Worm (Caenorhabditis elegans): ENCODE data around the gene D1014.13.

D1014.13 gene

DNA sequence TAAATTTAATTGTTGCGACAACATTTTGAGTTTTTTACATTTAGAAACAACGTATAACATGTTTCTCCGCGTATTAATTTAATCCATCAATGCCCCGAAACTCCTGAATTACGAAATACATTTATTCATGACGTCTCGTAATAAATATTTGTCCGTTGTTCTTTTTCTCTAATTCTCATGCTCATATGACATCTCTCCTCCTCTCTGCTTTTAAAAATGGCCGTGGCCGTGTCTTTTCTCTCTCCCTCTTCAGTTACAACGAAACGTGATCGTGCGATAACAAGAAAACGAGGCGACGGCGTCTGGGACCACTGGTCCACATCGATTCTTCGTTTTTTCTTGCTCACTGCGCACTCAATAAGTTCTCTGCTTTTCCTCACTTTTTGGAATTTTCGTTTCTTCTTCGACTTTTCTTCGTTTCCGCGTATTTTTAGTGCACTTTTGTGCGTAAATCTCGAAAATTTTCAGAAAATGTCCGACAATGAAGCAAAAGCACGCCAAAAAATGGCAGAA is 15.2 kb upstream of the D1014.13 start, which contains the start of gene snap-1:
snap-1 (plus strand) TSS at position 463 of the 513 bp plus-strand sequence.
- TF ChIP-seq ama-1 (optimal IDR thresholded peaks at IDR 0.05) = peak; percentile 23
- no peak for TF ChIP-seq aly-2 (tag; optimal IDR thresholded peaks at IDR 0.05)
- peak; percentile 11 for TF ChIP-seq pqm-1 (tag; optimal IDR thresholded peaks at IDR 0.05)
- no peak for TF ChIP-seq fos-1 (tag; optimal IDR thresholded peaks at IDR 0.05)
- TF ChIP-seq snpc-4 (tag; optimal IDR thresholded peaks at IDR 0.05) = peak; percentile 65
- TF ChIP-seq pha-4 (tag; optimal IDR thresholded peaks at IDR 0.05) = peak; percentile 60
- peak; percentile 35 for TF ChIP-seq lin-39 (tag; optimal IDR thresholded peaks at IDR 0.05)
- TF ChIP-seq hmg-11 (tag; optimal IDR thresholded peaks at IDR 0.05) = no peak
- peak; percentile 72 for TF ChIP-seq lin-15B (tag; optimal IDR thresholded peaks at IDR 0.05)
- no peak for TF ChIP-seq ztf-4 (tag; optimal IDR thresholded peaks at IDR 0.05)
- TF ChIP-seq R02D3.7 (tag; optimal IDR thresholded peaks at IDR 0.05) = no peak
- TF ChIP-seq elt-2 (tag; optimal IDR thresholded peaks at IDR 0.05) = peak; percentile 5
- peak; percentile 5 for TF ChIP-seq elt-1 (tag; optimal IDR thresholded peaks at IDR 0.05)
- no peak for TF ChIP-seq unc-62 (GFP tag; optimal IDR thresholded peaks at IDR 0.05)
- no peak for TF ChIP-seq ceh-82 (tag; optimal IDR thresholded peaks at IDR 0.05)
- TF ChIP-seq egl-5 (tag; optimal IDR thresholded peaks at IDR 0.05) = no peak
- TF ChIP-seq nfya-1 (tag; optimal IDR thresholded peaks at IDR 0.05; ENCODE audit: insufficient read depth) = peak; percentile 74

DNA sequence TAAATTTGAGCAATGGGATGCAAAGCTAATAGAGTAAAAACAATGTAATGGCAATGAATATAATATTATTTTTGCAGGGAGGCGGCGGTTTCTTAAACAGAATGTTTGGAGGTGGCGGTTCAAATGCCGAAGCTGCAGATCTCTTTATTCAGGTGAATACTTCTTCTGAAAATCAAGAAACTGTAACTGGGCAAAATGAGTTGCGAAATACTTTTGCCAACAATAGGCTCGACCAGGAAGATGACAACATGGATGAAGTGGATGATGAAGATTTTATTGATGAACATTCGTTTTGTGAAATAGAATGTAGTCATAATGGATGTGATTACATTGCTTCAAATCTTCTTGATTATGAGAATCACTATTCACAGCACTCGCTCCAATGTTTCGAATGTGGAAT is 14.6 kb upstream of the D1014.13 start:
- TF ChIP-seq hmg-11 (tag; optimal IDR thresholded peaks at IDR 0.05) = no peak
- TF ChIP-seq ztf-4 (tag; optimal IDR thresholded peaks at IDR 0.05) = no peak
- TF ChIP-seq nhr-76 (tag; optimal IDR thresholded peaks at IDR 0.05) = no peak
- TF ChIP-seq R02D3.7 (tag; optimal IDR thresholded peaks at IDR 0.05) = no peak
- TF ChIP-seq nhr-43 (tag; optimal IDR thresholded peaks at IDR 0.05; ENCODE audit: poor library complexity, severe bottlenecking) = no peak
- TF ChIP-seq unc-39 (tag; optimal IDR thresholded peaks at IDR 0.05) = no peak
- no peak for TF ChIP-seq eor-1 (tag; optimal IDR thresholded peaks at IDR 0.05)
- TF ChIP-seq lsy-12 (tag; optimal IDR thresholded peaks at IDR 0.05) = no peak
- TF ChIP-seq nhr-12 (tag; optimal IDR thresholded peaks at IDR 0.05) = no peak
- no peak for TF ChIP-seq ztf-11 (tag; optimal IDR thresholded peaks at IDR 0.05)
- no peak for TF ChIP-seq daf-12 (tag; optimal IDR thresholded peaks at IDR 0.05)
- no peak for TF ChIP-seq nhr-237 (tag; optimal IDR thresholded peaks at IDR 0.05)
- TF ChIP-seq fkh-10 (GFP tag; optimal IDR thresholded peaks at IDR 0.05) = no peak
- no peak for TF ChIP-seq nhr-67 (tag; optimal IDR thresholded peaks at IDR 0.05)
- no peak for TF ChIP-seq nhr-25 (tag; optimal IDR thresholded peaks at IDR 0.05)
- TF ChIP-seq tbx-2 (tag; optimal IDR thresholded peaks at IDR 0.05) = no peak
- TF ChIP-seq elt-3 (tag; optimal IDR thresholded peaks at IDR 0.05) = no peak
- TF ChIP-seq mml-1 (tag; optimal IDR thresholded peaks at IDR 0.05) = no peak
- no peak for TF ChIP-seq lin-39 (tag; optimal IDR thresholded peaks at IDR 0.05)

DNA sequence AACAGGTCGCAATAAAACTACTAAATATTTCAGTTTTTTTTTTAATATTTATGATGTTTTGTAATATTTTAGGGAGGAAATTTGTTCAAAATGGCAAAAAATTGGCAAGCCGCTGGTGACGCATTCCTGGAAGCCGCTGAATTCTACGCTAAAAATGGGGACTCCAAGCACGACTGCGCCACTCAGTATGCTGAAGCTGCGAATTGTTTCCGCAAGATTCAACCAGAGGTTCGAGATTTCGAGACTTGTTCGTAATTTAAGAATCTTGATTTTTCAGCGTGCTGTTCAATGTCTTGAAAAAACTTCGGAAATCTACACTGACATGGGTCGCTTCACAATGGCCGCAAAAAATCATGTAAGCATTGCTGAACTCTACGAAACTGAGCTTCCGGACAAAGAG is 13.8 kb upstream of the D1014.13 start:
- TF ChIP-seq nhr-11 (tag; optimal IDR thresholded peaks at IDR 0.05) = no peak
- peak; percentile 65 for TF ChIP-seq ama-1 (optimal IDR thresholded peaks at IDR 0.05)

DNA sequence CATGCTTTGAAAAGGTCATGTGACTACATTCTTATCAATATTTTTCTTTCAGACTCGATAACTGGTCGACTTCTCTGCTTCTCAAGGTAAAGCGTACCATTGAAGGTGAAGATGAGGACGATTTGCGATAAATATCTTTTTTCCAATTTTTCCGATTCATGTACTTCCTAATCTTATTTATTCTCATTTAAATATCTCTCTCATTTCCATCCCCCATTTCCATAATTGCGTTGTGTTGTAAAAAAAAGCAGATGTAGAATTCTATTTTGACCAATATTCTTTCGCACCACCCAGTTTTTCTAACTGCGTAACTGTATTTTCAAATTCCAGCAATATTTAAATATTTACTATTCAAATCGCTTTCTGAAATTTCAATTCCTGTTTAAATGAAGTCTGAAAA is 12.5 kb upstream of the D1014.13 start, which contains the start of gene D1014.4:
D1014.4 (plus strand) TSS at position 301 of the 400 bp plus-strand sequence.
- TF ChIP-seq elt-2 (tag; optimal IDR thresholded peaks at IDR 0.05) (peak; percentile 34), egl-27 (tag; optimal IDR thresholded peaks at IDR 0.05) (no peak), ztf-11 (tag; optimal IDR thresholded peaks at IDR 0.05) (no peak)

- TF ChIP-seq pha-4 (tag; optimal IDR thresholded peaks at IDR 0.05) (no peak), lsy-12 (tag; optimal IDR thresholded peaks at IDR 0.05) (no peak), snpc-4 (tag; optimal IDR thresholded peaks at IDR 0.05) (no peak), tbx-2 (tag; optimal IDR thresholded peaks at IDR 0.05) (no peak)
Measured at ce11 chrV:8143605-8144004, 1.8 kb upstream of the D1014.13 start, which contains the start of gene D1014.2. D1014.2 (plus strand) TSS chrV:8143905.

Data from whole organism, L3 larva.